Worm (Caenorhabditis elegans) whole organism, L1 larva: ENCODE data around the gene Y69A2AR.51.

Source experiments
- alr-1 ChIP-seq: fragments of 200-800 bp; sonication (Bioruptor generic); optimal IDR thresholded peaks from 2 replicates; lab custom pipeline; 2018; ENCODE audit warnings: borderline replicate concordance, mild to moderate bottlenecking, missing genetic modification characterization, missing compliant biosample characterization
- ama-1 ChIP-seq: fragments of 150-350 bp; optimal IDR thresholded peaks from 2 replicates; lab custom pipeline; 2014
- blmp-1 ChIP-seq: fragments of 150-350 bp; optimal IDR thresholded peaks from 2 replicates; lab custom pipeline; 2014; ENCODE audit warnings: missing biosample characterization, missing genetic modification characterization
- ceh-63 ChIP-seq: fragments of 200-800 bp; sonication (Bioruptor generic); optimal IDR thresholded peaks from 2 replicates; lab custom pipeline; 2018; ENCODE audit warnings: mild to moderate bottlenecking, missing genetic modification characterization, missing compliant biosample characterization
- ceh-82 ChIP-seq, 3 experiments: fragments of 150-350 bp in 1 of 3; sonication (generic microtip) in 2 of 3; optimal IDR thresholded peaks; 2 replicates each; lab custom pipeline; 2014 to 2017; ENCODE audit warnings: missing biosample characterization in 3 of 3, missing genetic modification characterization in 3 of 3
- elt-2 ChIP-seq: sonication (generic microtip); optimal IDR thresholded peaks from 2 replicates; lab custom pipeline; 2016; ENCODE audit warnings: missing genetic modification characterization, mild to moderate bottlenecking, inconsistent platforms, missing compliant biosample characterization, missing genetic modification reagents
- lir-3 ChIP-seq: sonication (generic microtip); optimal IDR thresholded peaks from 2 replicates; lab custom pipeline; 2016; ENCODE audit warnings: mild to moderate bottlenecking, missing genetic modification characterization, moderate library complexity, missing compliant biosample characterization; ENCODE audit not compliant: poor library complexity
- lsy-2 ChIP-seq, 2 experiments: fragments of 150-350 bp; optimal IDR thresholded peaks; 2 replicates each; lab custom pipeline; 2014; ENCODE audit warnings: missing biosample characterization in 2 of 2, missing genetic modification characterization in 2 of 2
- nhr-237 ChIP-seq: fragments of 150-350 bp; optimal IDR thresholded peaks from 2 replicates; lab custom pipeline; 2014; ENCODE audit warnings: missing biosample characterization, missing genetic modification characterization
- nhr-28 ChIP-seq: fragments of 150-350 bp; optimal IDR thresholded peaks from 2 replicates; lab custom pipeline; 2014; ENCODE audit warnings: missing biosample characterization, missing genetic modification characterization
- zag-1 ChIP-seq: fragments of 150-350 bp; optimal IDR thresholded peaks from 2 replicates; lab custom pipeline; 2014; ENCODE audit warnings: missing biosample characterization, missing genetic modification characterization
- ztf-11 ChIP-seq, 2 experiments: sonication (generic microtip); optimal IDR thresholded peaks; 2 replicates each; lab custom pipeline; 2016 to 2017; ENCODE audit warnings: missing genetic modification characterization in 2 of 2, missing biosample characterization in 1 of 2, missing compliant biosample characterization in 1 of 2

- TF ChIP-seq lsy-2 (tag; optimal IDR thresholded peaks at IDR 0.05; lab: Kevin White, UChicago) (no peak), lir-3 (tag; lab: Kevin White, UChicago) (no peak), nhr-237 (tag; lab: Kevin White, UChicago) (no peak), ceh-63 (GFP tag; lab: Kevin White, UChicago) (no peak), nhr-28 (no peak), ama-1 (lab: Kevin White, UChicago) (no peak), ztf-11 (tag; optimal IDR thresholded peaks at IDR 0.05; lab: Kevin White, UChicago) (no peak), blmp-1 (no peak), elt-2 (tag; lab: Kevin White, UChicago) (no peak), ceh-82 (tag; optimal IDR thresholded peaks at IDR 0.05; lab: Kevin White, UChicago) (no peak), alr-1 (tag; lab: Kevin White, UChicago) (no peak), zag-1 (tag; lab: Kevin White, UChicago) (no peak)
Observed at ce11 chrIV:2549542-2549941, 22.7 kb upstream of the Y69A2AR.51 start.
